Fruit fly (Drosophila melanogaster) whole organism, adult: ENCODE measurements around the gene Hou.

ENCODE experiments used
- CG12768 ChIP-seq: fragments of 200-800 bp; sonication (Bioruptor generic); optimal IDR thresholded peaks from 2 replicates; lab custom pipeline; 2017; ENCODE audit warnings: missing biosample characterization, missing genetic modification characterization, mild to moderate bottlenecking, moderate library complexity, missing genetic modification reagents
- CG1620 ChIP-seq: fragments of 200-800 bp; sonication (Bioruptor generic); optimal IDR thresholded peaks from 2 replicates; lab custom pipeline; 2016; ENCODE audit warnings: missing biosample characterization, missing genetic modification characterization
- CG5204 ChIP-seq: fragments of 200-800 bp; sonication (Bioruptor generic); optimal IDR thresholded peaks from 2 replicates; lab custom pipeline; 2016; ENCODE audit warnings: missing biosample characterization, missing genetic modification characterization
- CG7101 ChIP-seq: fragments of 200-800 bp; sonication (Bioruptor generic); optimal IDR thresholded peaks from 2 replicates; lab custom pipeline; 2018; ENCODE audit warnings: missing biosample characterization, mild to moderate bottlenecking, missing genetic modification characterization, moderate library complexity
- Clk ChIP-seq: fragments of 200-800 bp; sonication (Bioruptor generic); optimal IDR thresholded peaks from 2 replicates; lab custom pipeline; 2017; ENCODE audit warnings: missing biosample characterization, missing genetic modification characterization
- Hr96 ChIP-seq: fragments of 200-800 bp; sonication (Bioruptor generic); optimal IDR thresholded peaks from 2 replicates; lab custom pipeline; 2016; ENCODE audit warnings: missing biosample characterization, missing genetic modification characterization
- cic ChIP-seq: fragments of 200-800 bp; sonication (Bioruptor generic); optimal IDR thresholded peaks from 2 replicates; lab custom pipeline; 2017; ENCODE audit warnings: missing biosample characterization, mild to moderate bottlenecking, missing genetic modification characterization, moderate library complexity
- cnc ChIP-seq, 2 experiments: fragments of >200 bp; optimal IDR thresholded peaks; 2 replicates each; lab custom pipeline; 2017
- tj ChIP-seq: fragments of 200-800 bp; sonication (Bioruptor generic); optimal IDR thresholded peaks from 3 replicates; lab custom pipeline; 2017; ENCODE audit warnings: missing biosample characterization, mild to moderate bottlenecking, missing genetic modification characterization, moderate library complexity
- toe ChIP-seq: fragments of 200-800 bp; sonication (Bioruptor generic); optimal IDR thresholded peaks from 2 replicates; lab custom pipeline; 2016; ENCODE audit warnings: missing biosample characterization, missing genetic modification characterization

- TF ChIP-seq CG5204 (GFP tag; lab: Kevin White, UChicago) (no peak), CG7101 (tag; lab: Kevin White, UChicago) (no peak), tj (no peak), cic (no peak), cnc (optimal IDR thresholded peaks at IDR 0.05; lab: Kevin White, UChicago) (no peak), Hr96 (GFP tag; lab: Kevin White, UChicago) (no peak), Clk (GFP tag; lab: Kevin White, UChicago) (no peak), CG1620 (GFP tag; lab: Kevin White, UChicago) (no peak), CG12768 (GFP tag; lab: Kevin White, UChicago) (no peak), toe (no peak)
These were observed 25.0 kb upstream of the Hou start for dm6 chrX:18675272-18675671.
